Worm (Caenorhabditis elegans) whole organism, L2 larva: ENCODE measurements around the gene rgs-10.

ENCODE experiments used
- C34F6.9 ChIP-seq: fragments of 150-350 bp; optimal IDR thresholded peaks from 2 replicates; lab custom pipeline; 2014; ENCODE audit warnings: missing biosample characterization, missing genetic modification characterization
- R02D3.7 ChIP-seq: fragments of 150-350 bp; optimal IDR thresholded peaks from 2 replicates; lab custom pipeline; 2014; ENCODE audit warnings: missing biosample characterization, missing genetic modification characterization
- ZK546.5 ChIP-seq: sonication (generic microtip); optimal IDR thresholded peaks from 2 replicates; lab custom pipeline; 2017; ENCODE audit warnings: missing biosample characterization, missing genetic modification characterization
- ama-1 ChIP-seq: fragments of 150-350 bp; optimal IDR thresholded peaks from 2 replicates; lab custom pipeline; 2018; ENCODE audit warnings: inconsistent platforms
- blmp-1 ChIP-seq: sonication (generic microtip); optimal IDR thresholded peaks from 2 replicates; lab custom pipeline; 2017; ENCODE audit warnings: missing genetic modification characterization, mild to moderate bottlenecking, missing compliant biosample characterization, antibody characterized with exemption, moderate library complexity; ENCODE audit not compliant: insufficient read depth
- ceh-16 ChIP-seq: fragments of 150-350 bp; optimal IDR thresholded peaks from 2 replicates; lab custom pipeline; 2014; ENCODE audit warnings: missing biosample characterization, missing genetic modification characterization
- crh-2 ChIP-seq: sonication (generic microtip); optimal IDR thresholded peaks from 2 replicates; lab custom pipeline; 2017; ENCODE audit warnings: missing biosample characterization, missing genetic modification characterization
- dmd-4 ChIP-seq: sonication (generic microtip); optimal IDR thresholded peaks from 2 replicates; lab custom pipeline; 2017; ENCODE audit warnings: missing biosample characterization, missing genetic modification characterization
- egl-27 ChIP-seq: sonication (generic microtip); optimal IDR thresholded peaks from 3 replicates; lab custom pipeline; 2017; ENCODE audit warnings: missing biosample characterization, missing genetic modification reagents, missing genetic modification characterization
- elt-1 ChIP-seq: fragments of 150-350 bp; optimal IDR thresholded peaks from 2 replicates; lab custom pipeline; 2014; ENCODE audit warnings: missing biosample characterization, missing genetic modification characterization
- elt-3 ChIP-seq: sonication (generic microtip); optimal IDR thresholded peaks from 2 replicates; lab custom pipeline; 2017; ENCODE audit warnings: missing biosample characterization, missing genetic modification characterization
- gmeb-1 ChIP-seq: fragments of 150-350 bp; optimal IDR thresholded peaks from 2 replicates; lab custom pipeline; 2014; ENCODE audit warnings: missing biosample characterization, missing genetic modification characterization
- lin-11 ChIP-seq: fragments of 150-350 bp; sonication (generic microtip); optimal IDR thresholded peaks from 2 replicates; lab custom pipeline; 2014; ENCODE audit warnings: missing biosample characterization, missing genetic modification characterization, inconsistent platforms, mixed read lengths
- lin-13 ChIP-seq: fragments of 150-350 bp; optimal IDR thresholded peaks from 2 replicates; lab custom pipeline; 2014; ENCODE audit warnings: missing biosample characterization, missing genetic modification reagents, missing genetic modification characterization
- lsy-2 ChIP-seq, 2 experiments: fragments of 150-350 bp in 1 of 2; sonication (generic microtip) in 1 of 2; optimal IDR thresholded peaks; 2 replicates each; lab custom pipeline; 2014 to 2017; ENCODE audit warnings: missing biosample characterization in 2 of 2, missing genetic modification characterization in 2 of 2
- mbf-1 ChIP-seq: sonication (generic microtip); optimal IDR thresholded peaks from 2 replicates; lab custom pipeline; 2017; ENCODE audit warnings: missing biosample characterization, missing genetic modification characterization
- mdl-1 ChIP-seq, 2 experiments: fragments of 150-350 bp in 1 of 2; sonication (generic microtip) in 1 of 2; optimal IDR thresholded peaks; 2 replicates each; lab custom pipeline; 2017; ENCODE audit warnings: missing biosample characterization in 2 of 2, missing genetic modification characterization in 2 of 2
- nhr-10 ChIP-seq: sonication (generic microtip); optimal IDR thresholded peaks from 2 replicates; lab custom pipeline; 2017; ENCODE audit warnings: missing biosample characterization, missing genetic modification characterization
- nhr-11 ChIP-seq: fragments of 150-350 bp; optimal IDR thresholded peaks from 2 replicates; lab custom pipeline; 2014; ENCODE audit warnings: missing biosample characterization, missing genetic modification characterization
- nhr-12 ChIP-seq: fragments of 150-350 bp; optimal IDR thresholded peaks from 2 replicates; lab custom pipeline; 2014; ENCODE audit warnings: missing biosample characterization, missing genetic modification characterization
- nhr-129 ChIP-seq: fragments of 150-350 bp; optimal IDR thresholded peaks from 2 replicates; lab custom pipeline; 2014; ENCODE audit warnings: missing biosample characterization, missing genetic modification characterization
- nhr-21 ChIP-seq: fragments of 150-350 bp; optimal IDR thresholded peaks from 2 replicates; lab custom pipeline; 2014; ENCODE audit warnings: missing biosample characterization, missing genetic modification characterization
- nhr-23 ChIP-seq: fragments of 150-350 bp; optimal IDR thresholded peaks from 2 replicates; lab custom pipeline; 2014; ENCODE audit warnings: missing biosample characterization, missing genetic modification reagents, missing genetic modification characterization
- nhr-237 ChIP-seq: fragments of 150-350 bp; optimal IDR thresholded peaks from 2 replicates; lab custom pipeline; 2014; ENCODE audit warnings: missing biosample characterization, missing genetic modification characterization
- nhr-25 ChIP-seq: fragments of 150-350 bp; sonication (generic microtip); optimal IDR thresholded peaks from 3 replicates; lab custom pipeline; 2014; ENCODE audit warnings: missing biosample characterization, missing genetic modification characterization
- nhr-6 ChIP-seq: fragments of 150-350 bp; optimal IDR thresholded peaks from 2 replicates; lab custom pipeline; 2014; ENCODE audit warnings: missing biosample characterization, missing genetic modification characterization
- nhr-77 ChIP-seq: fragments of 150-350 bp; optimal IDR thresholded peaks from 2 replicates; lab custom pipeline; 2014; ENCODE audit warnings: missing biosample characterization, missing genetic modification characterization
- sem-4 ChIP-seq: fragments of 150-350 bp; optimal IDR thresholded peaks from 2 replicates; lab custom pipeline; 2014; ENCODE audit warnings: missing biosample characterization, missing genetic modification reagents, missing genetic modification characterization
- skn-1 ChIP-seq: sonication (generic microtip); optimal IDR thresholded peaks from 2 replicates; lab custom pipeline; 2017; ENCODE audit warnings: missing biosample characterization, missing genetic modification characterization
- sma-9 ChIP-seq, 2 experiments: fragments of 150-350 bp in 1 of 2; sonication (generic microtip) in 1 of 2; optimal IDR thresholded peaks; 2 replicates each; lab custom pipeline; 2014 to 2016; ENCODE audit warnings: missing genetic modification characterization in 2 of 2, mild to moderate bottlenecking in 1 of 2, missing biosample characterization in 1 of 2, missing compliant biosample characterization in 1 of 2, missing genetic modification reagents in 1 of 2, moderate library complexity in 1 of 2
- snpc-4 ChIP-seq: fragments of 150-350 bp; optimal IDR thresholded peaks from 2 replicates; lab custom pipeline; 2014; ENCODE audit warnings: missing biosample characterization, missing genetic modification characterization
- unc-55 ChIP-seq: fragments of 150-350 bp; sonication (generic microtip); optimal IDR thresholded peaks from 3 replicates; lab custom pipeline; 2014; ENCODE audit warnings: missing biosample characterization, missing genetic modification reagents, missing genetic modification characterization
- unc-62 ChIP-seq: fragments of 150-350 bp; optimal IDR thresholded peaks from 2 replicates; lab custom pipeline; 2014; ENCODE audit warnings: missing biosample characterization, missing genetic modification reagents, missing genetic modification characterization
- zag-1 ChIP-seq: fragments of 150-350 bp; optimal IDR thresholded peaks from 2 replicates; lab custom pipeline; 2014; ENCODE audit warnings: missing biosample characterization, missing genetic modification characterization
- ztf-1 ChIP-seq: fragments of 200-800 bp; sonication (Bioruptor generic); conservative IDR thresholded peaks from 2 replicates; pipeline ENCODE4 v1.3.6; 2022; ENCODE audit warnings: missing genetic modification characterization, missing compliant biosample characterization
- ztf-11 ChIP-seq: sonication (generic microtip); optimal IDR thresholded peaks from 2 replicates; lab custom pipeline; 2017; ENCODE audit warnings: missing biosample characterization, missing genetic modification characterization
- ztf-4 ChIP-seq: fragments of 150-350 bp; optimal IDR thresholded peaks from 2 replicates; lab custom pipeline; 2014; ENCODE audit warnings: missing biosample characterization, missing genetic modification characterization

rgs-10 gene

DNA sequence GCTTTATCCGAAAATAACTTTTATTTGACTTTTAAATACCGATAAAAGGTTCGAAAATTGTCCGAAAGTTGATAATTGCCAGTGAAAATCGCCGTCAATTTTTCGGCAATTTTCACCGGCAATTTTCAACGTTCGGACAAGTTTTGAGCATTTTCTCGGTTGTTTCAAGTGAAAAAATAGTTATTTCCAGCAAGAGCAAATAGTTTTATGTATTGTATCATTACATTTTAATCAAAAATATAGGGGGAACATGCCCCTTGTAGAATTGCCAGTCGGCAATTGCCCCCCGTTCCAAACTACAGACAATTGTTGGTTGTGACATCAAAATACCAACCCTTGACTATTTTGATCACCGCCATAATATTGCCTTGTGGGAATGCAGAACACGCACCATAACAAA is at the start of gene rgs-10:
rgs-10 (plus strand) TSS at position 301 of the 400 bp plus-strand sequence.
- TF ChIP-seq ztf-4, result no peak
- TF ChIP-seq skn-1 (tag; lab: Kevin White, UChicago), result no peak

DNA sequence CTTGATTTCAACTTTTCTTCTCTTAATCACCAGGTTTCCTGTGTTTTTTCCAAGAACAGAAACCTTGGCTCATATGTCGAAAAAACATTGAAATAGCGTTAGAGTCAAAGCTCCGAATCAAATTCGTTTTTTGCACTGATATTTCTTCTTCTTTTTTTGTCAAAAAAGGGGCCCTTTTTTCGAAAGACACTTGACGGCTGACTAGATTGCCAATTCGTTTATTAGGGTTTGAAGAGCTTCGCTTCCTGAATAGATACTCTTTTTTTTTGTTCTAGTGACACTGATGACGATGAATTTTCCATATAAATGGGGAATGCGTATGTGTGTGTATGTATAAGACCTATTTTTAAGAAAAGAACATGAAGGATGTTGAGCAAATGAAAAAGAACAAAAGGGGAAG is 45.8 kb upstream of the rgs-10 start:
- TF ChIP-seq zag-1 (tag; lab: Kevin White, UChicago) (no peak), nhr-25 (no peak), nhr-23 (no peak), nhr-237 (no peak), lin-13 (GFP tag; lab: Kevin White, UChicago) (no peak), R02D3.7 (tag; lab: Kevin White, UChicago) (no peak), nhr-77 (tag; lab: Kevin White, UChicago) (no peak), blmp-1 (no peak), nhr-11 (tag; lab: Kevin White, UChicago) (no peak), crh-2 (tag; lab: Kevin White, UChicago) (no peak)

DNA sequence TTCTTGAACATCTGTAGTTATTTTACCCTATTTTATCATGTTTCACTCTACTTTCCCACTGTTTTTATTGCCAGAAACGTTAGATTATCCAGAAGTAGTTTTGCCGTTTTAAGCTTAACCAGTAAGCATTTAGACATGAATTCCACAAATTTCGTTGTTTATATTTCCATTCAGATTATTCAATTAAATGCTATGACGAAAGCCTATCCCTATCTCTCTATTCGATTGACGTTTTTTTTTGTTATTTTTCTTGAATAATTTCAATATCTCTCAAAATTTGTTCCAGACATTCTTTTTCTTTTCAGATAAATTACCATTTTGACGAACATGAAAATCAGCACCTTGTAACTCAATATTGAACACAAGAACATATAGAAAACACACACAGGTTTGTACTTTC is 44.0 kb upstream of the rgs-10 start, which contains the start of gene npr-40:
npr-40 (plus strand) TSS at position 301 of the 400 bp plus-strand sequence.
- no peak for TF ChIP-seq mdl-1 (tag; optimal IDR thresholded peaks at IDR 0.05; lab: Kevin White, UChicago)
- TF ChIP-seq unc-55, result no peak
- no peak for TF ChIP-seq ceh-16 (tag; lab: Kevin White, UChicago)
- TF ChIP-seq mbf-1 (tag; lab: Kevin White, UChicago), result no peak
- TF ChIP-seq gmeb-1, result no peak
- TF ChIP-seq ama-1, result no peak
- TF ChIP-seq nhr-11 (tag; lab: Kevin White, UChicago), result no peak
- TF ChIP-seq snpc-4 (tag; lab: Kevin White, UChicago), result no peak
- no peak for TF ChIP-seq sem-4 (tag; lab: Kevin White, UChicago)
- no peak for TF ChIP-seq sma-9 (GFP tag; optimal IDR thresholded peaks at IDR 0.05; lab: Kevin White, UChicago)
- no peak for TF ChIP-seq sma-9 (tag; optimal IDR thresholded peaks at IDR 0.05; lab: Kevin White, UChicago)
- TF ChIP-seq ztf-1 (GFP tag; lab: Robert Waterston, UW), result no peak
- no peak for TF ChIP-seq dmd-4 (tag; lab: Kevin White, UChicago)
- TF ChIP-seq, all 48 proteins: peak for 0

DNA sequence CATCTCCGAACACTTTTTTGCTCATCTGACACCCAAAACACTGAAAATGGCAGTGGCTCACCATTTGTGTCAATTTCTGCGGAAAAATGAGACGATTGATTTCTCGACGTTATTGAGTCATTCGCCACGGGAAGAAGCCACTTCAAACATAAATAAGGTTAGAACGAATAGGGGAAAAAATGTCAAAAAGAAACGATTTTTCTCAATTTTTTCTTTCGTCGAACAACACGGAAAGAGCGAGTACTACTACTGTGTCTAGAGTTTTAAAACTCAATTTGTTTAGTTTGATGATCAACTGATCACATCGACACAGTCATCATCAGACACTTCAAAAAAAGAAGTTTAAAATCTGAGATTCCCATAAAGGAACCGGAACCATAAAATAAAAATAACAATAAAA is 41.7 kb upstream of the rgs-10 start:
- no peak for TF ChIP-seq snpc-4 (tag; lab: Kevin White, UChicago)
- TF ChIP-seq nhr-6 (tag; lab: Kevin White, UChicago), result no peak
- no peak for TF ChIP-seq nhr-237
- no peak for TF ChIP-seq ceh-16 (tag; lab: Kevin White, UChicago)

DNA sequence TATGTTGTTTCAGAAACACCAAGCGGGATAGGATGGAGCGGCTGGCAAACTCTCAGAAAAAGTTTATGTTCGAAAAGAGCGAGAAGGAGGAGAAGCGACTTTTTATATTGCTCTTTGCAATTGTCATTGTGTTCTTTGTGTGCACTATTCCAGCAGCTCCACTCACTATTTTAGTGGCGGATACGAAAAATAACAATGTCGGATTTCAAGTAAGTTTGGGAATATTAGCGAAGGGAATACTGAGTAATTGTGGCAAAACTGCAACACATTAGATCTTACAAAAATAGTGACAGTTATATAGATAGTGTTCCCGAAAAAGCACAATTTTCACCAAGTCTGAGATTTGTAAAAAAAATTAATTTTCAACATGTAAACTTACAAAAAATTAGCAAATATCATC is 39.8 kb upstream of the rgs-10 start:
- TF ChIP-seq ztf-4, result no peak
- no peak for TF ChIP-seq ztf-11 (tag; lab: Kevin White, UChicago)
- TF ChIP-seq nhr-12 (tag; lab: Kevin White, UChicago), result no peak
- TF ChIP-seq nhr-21, result no peak
- no peak for TF ChIP-seq nhr-237
- no peak for TF ChIP-seq nhr-10 (tag; lab: Kevin White, UChicago)
- TF ChIP-seq unc-62, result no peak
- TF ChIP-seq elt-1 (tag; lab: Kevin White, UChicago), result no peak
- no peak for TF ChIP-seq R02D3.7 (tag; lab: Kevin White, UChicago)
- TF ChIP-seq ama-1, result no peak
- no peak for TF ChIP-seq lin-11 (tag; lab: Kevin White, UChicago)
- no peak for TF ChIP-seq dmd-4 (tag; lab: Kevin White, UChicago)
- TF ChIP-seq C34F6.9, result no peak
- no peak for TF ChIP-seq snpc-4 (tag; lab: Kevin White, UChicago)
- no peak for TF ChIP-seq egl-27 (tag; lab: Kevin White, UChicago)
- TF ChIP-seq elt-3 (tag; lab: Kevin White, UChicago), result no peak
- no peak for TF ChIP-seq ztf-1 (GFP tag; lab: Robert Waterston, UW)
- TF ChIP-seq crh-2 (tag; lab: Kevin White, UChicago), result no peak

DNA sequence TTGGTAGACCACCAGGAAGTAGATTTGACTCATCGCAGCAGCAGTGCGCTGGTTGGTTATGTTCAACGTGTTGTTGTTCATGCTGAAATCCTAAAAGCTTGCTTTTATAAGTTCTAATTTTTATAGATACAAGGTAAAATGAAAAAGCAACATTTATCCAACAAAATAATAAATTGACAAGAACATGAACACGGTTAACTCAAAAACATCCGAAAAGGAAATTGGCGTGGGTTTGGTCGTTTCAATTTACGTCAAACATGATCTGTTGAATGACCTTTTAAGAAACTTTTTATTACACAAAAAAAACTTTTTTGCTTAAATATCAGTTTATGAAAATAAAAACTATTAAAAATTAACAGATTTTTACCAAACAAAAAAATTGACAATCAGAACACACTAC is 33.7 kb upstream of the rgs-10 start, which contains the start of gene ntr-2:
ntr-2 (minus strand) TSS at position 101 of the 400 bp plus-strand sequence.
- TF ChIP-seq crh-2 (tag; lab: Kevin White, UChicago) (no peak), lin-11 (tag; lab: Kevin White, UChicago) (no peak), nhr-129 (no peak), C34F6.9 (no peak), R02D3.7 (tag; lab: Kevin White, UChicago) (no peak), ZK546.5 (tag; lab: Kevin White, UChicago) (no peak), unc-62 (no peak), ztf-4 (no peak), lsy-2 (tag; optimal IDR thresholded peaks at IDR 0.05; lab: Kevin White, UChicago) (no peak), mdl-1 (tag; optimal IDR thresholded peaks at IDR 0.05; lab: Kevin White, UChicago) (no peak), egl-27 (tag; lab: Kevin White, UChicago) (no peak)
